Worm (Caenorhabditis elegans) whole organism, late embryonic: ENCODE measurements around the gene col-81.

Source experiments
- F13H6.1 ChIP-seq: sonication (generic microtip); optimal IDR thresholded peaks from 2 replicates; lab custom pipeline; 2016; ENCODE audit warnings: missing genetic modification characterization, missing compliant biosample characterization
- Y22D7AL.16 ChIP-seq: sonication (generic microtip); optimal IDR thresholded peaks from 2 replicates; lab custom pipeline; 2016; ENCODE audit warnings: missing genetic modification characterization, missing compliant biosample characterization
- ahr-1 ChIP-seq: sonication (generic microtip); optimal IDR thresholded peaks from 2 replicates; lab custom pipeline; 2016; ENCODE audit warnings: missing genetic modification characterization, missing compliant biosample characterization
- ama-1 ChIP-seq: fragments of 150-350 bp; optimal IDR thresholded peaks from 2 replicates; lab custom pipeline; 2014
- che-1 ChIP-seq: sonication (generic microtip); optimal IDR thresholded peaks from 2 replicates; lab custom pipeline; 2016; ENCODE audit warnings: mild to moderate bottlenecking, missing genetic modification characterization, missing compliant biosample characterization
- elt-2 ChIP-seq: sonication (generic microtip); optimal IDR thresholded peaks from 2 replicates; lab custom pipeline; 2016; ENCODE audit warnings: missing genetic modification reagents, missing genetic modification characterization, missing compliant biosample characterization
- fkh-6 ChIP-seq: sonication (generic microtip); optimal IDR thresholded peaks from 2 replicates; lab custom pipeline; 2016; ENCODE audit warnings: missing genetic modification characterization, missing compliant biosample characterization
- hlh-6 ChIP-seq: sonication (generic microtip); optimal IDR thresholded peaks from 2 replicates; lab custom pipeline; 2016; ENCODE audit warnings: missing genotype, missing genetic modification characterization, missing compliant biosample characterization
- nfya-1 ChIP-seq: sonication (generic microtip); optimal IDR thresholded peaks from 2 replicates; lab custom pipeline; 2017; ENCODE audit warnings: missing genetic modification characterization, mild to moderate bottlenecking, missing compliant biosample characterization, antibody characterized with exemption, moderate library complexity
- pha-2 ChIP-seq: sonication (generic microtip); optimal IDR thresholded peaks from 2 replicates; lab custom pipeline; 2017; ENCODE audit warnings: mild to moderate bottlenecking, missing genetic modification characterization, missing compliant biosample characterization
- pqm-1 ChIP-seq: sonication (generic microtip); optimal IDR thresholded peaks from 2 replicates; lab custom pipeline; 2016; ENCODE audit warnings: missing genetic modification characterization, missing compliant biosample characterization
- sdc-2 ChIP-seq: sonication (generic microtip); optimal IDR thresholded peaks from 2 replicates; lab custom pipeline; 2016; ENCODE audit warnings: missing genotype, missing genetic modification characterization, missing compliant biosample characterization
- tbx-2 ChIP-seq: sonication (generic microtip); optimal IDR thresholded peaks from 2 replicates; lab custom pipeline; 2016; ENCODE audit warnings: missing genetic modification characterization, missing compliant biosample characterization

DNA sequence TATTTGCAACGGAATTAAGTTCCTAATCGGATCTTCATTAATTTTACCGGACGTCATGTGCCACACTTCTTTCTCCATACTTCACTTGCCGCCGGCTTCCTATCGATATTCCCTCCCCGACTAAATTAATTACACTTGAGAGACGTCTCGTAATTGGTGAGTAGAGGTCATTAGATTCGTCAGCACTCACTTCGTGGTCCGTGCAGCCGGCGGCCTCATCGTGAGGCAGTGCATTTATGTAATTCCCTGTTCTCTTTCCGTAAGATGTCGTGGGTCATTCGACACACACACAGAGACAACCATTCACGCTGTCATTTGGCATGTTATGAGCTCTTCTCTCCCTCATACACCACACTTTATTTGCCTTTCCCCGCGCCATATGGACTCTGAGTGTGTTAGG lies 23.0 kb downstream of the col-81 start:
- TF ChIP-seq F13H6.1 (tag; lab: Kevin White, UChicago) (no peak), Y22D7AL.16 (no peak), ahr-1 (tag; lab: Kevin White, UChicago) (no peak), che-1 (tag; lab: Kevin White, UChicago) (no peak), pha-2 (no peak), pqm-1 (no peak), sdc-2 (tag; lab: Kevin White, UChicago) (no peak), nfya-1 (tag; lab: Kevin White, UChicago) (no peak), hlh-6 (tag; lab: Kevin White, UChicago) (no peak), tbx-2 (tag; lab: Kevin White, UChicago) (peak; percentile 52), ama-1 (lab: Kevin White, UChicago) (no peak), fkh-6 (tag; lab: Kevin White, UChicago) (no peak), elt-2 (tag; lab: Kevin White, UChicago) (no peak)
